Worm (Caenorhabditis elegans): ENCODE measurements around the gene pas-2.

pas-2 gene

ce11 chrV:10750630-10751029 lies 19.5 kb upstream of the pas-2 start, which contains the start of gene F28H7.3:
Gene F28H7.3 (minus strand): TSS chrV:10750788.
- TF ChIP-seq elt-2 (tag; optimal IDR thresholded peaks at IDR 0.05) (peak; percentile 78), pag-3 (tag; optimal IDR thresholded peaks at IDR 0.05; ENCODE audit: borderline replicate concordance) (no peak), nhr-232 (tag; optimal IDR thresholded peaks at IDR 0.05) (no peak), ceh-34 (tag; optimal IDR thresholded peaks at IDR 0.05) (no peak)

ce11 chrV:10754050-10754449 lies 16.1 kb upstream of the pas-2 start, which contains the start of gene F28H7.7:
Gene F28H7.7 (minus strand): TSS chrV:10754150.
- TF ChIP-seq ceh-6 (GFP tag; optimal IDR thresholded peaks at IDR 0.05) (no peak), ztf-16 (tag; optimal IDR thresholded peaks at IDR 0.05) (no peak), ceh-18 (tag; optimal IDR thresholded peaks at IDR 0.05) (no peak), nfya-1 (tag; optimal IDR thresholded peaks at IDR 0.05) (no peak), hlh-13 (GFP tag; optimal IDR thresholded peaks at IDR 0.05) (no peak), pag-3 (tag; optimal IDR thresholded peaks at IDR 0.05; ENCODE audit: borderline replicate concordance) (no peak), hlh-8 (tag; optimal IDR thresholded peaks at IDR 0.05) (no peak), ceh-9 (tag; optimal IDR thresholded peaks at IDR 0.05) (no peak), unc-3 (GFP tag; conservative IDR thresholded peaks at IDR 0.05) (no peak), unc-3 (tag; optimal IDR thresholded peaks at IDR 0.05) (no peak), unc-42 (tag; optimal IDR thresholded peaks at IDR 0.05) (no peak), zip-5 (tag; optimal IDR thresholded peaks at IDR 0.05) (no peak), fkh-10 (GFP tag; optimal IDR thresholded peaks at IDR 0.05) (no peak), mec-3 (tag; optimal IDR thresholded peaks at IDR 0.05; ENCODE audit: borderline replicate concordance) (no peak), ceh-2 (tag; optimal IDR thresholded peaks at IDR 0.05) (no peak), tbx-2 (tag; optimal IDR thresholded peaks at IDR 0.05) (no peak), hlh-30 (tag; optimal IDR thresholded peaks at IDR 0.05; ENCODE audit: insufficient read depth) (no peak)

DNA sequence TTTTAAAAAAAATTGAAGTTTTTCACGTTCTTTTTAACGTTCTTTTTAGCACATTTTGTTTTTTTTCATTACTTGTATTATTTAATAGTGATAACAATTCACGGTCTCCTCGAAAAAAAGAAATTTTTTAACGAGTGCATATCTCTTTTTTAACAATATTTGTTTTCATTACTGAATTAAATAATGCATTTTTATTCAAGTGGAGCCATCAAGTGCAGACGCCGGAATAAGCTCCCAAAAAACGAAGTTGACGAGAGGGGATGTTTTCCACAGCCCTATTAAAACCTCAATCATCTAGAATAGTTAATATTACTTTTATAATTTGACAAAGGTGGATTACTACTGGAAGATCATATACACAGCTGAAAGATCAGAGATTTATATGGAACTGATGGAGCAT lies 13.5 kb upstream of the pas-2 start, which contains the start of gene irld-6:
Gene irld-6, minus strand, starts transcription at position 101 of the 400 bp plus-strand sequence.
- no peak for TF ChIP-seq K02D7.2 (tag; optimal IDR thresholded peaks at IDR 0.05)
- TF ChIP-seq ceh-18 (tag; optimal IDR thresholded peaks at IDR 0.05) = no peak
- no peak for TF ChIP-seq ets-4 (tag; optimal IDR thresholded peaks at IDR 0.05)
- no peak for TF ChIP-seq madf-2 (tag; optimal IDR thresholded peaks at IDR 0.05)
- no peak for TF ChIP-seq ceh-34 (tag; optimal IDR thresholded peaks at IDR 0.05)
- TF ChIP-seq ceh-6 (GFP tag; optimal IDR thresholded peaks at IDR 0.05) = no peak
- no peak for TF ChIP-seq hlh-6 (tag; optimal IDR thresholded peaks at IDR 0.05)
- no peak for TF ChIP-seq fkh-6 (tag; optimal IDR thresholded peaks at IDR 0.05)

DNA sequence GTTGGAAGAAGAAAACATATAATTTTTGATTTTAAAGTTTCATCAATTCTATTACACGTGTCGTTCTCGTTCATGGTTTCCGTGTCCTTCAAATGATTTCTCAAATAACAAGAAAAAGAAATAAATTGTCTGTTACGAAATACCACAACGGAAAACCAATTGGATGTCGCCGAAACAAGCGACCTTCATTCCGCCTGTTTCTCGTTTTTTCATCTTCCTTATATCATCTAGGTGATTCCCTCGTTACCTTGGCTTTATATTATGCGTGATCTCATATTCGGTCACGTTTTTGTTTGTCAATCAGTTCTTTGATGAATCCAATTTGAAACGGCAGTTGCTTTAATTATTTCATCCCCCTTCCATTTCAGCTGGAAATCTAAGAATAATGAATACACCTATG lies 13.0 kb upstream of the pas-2 start:
- TF ChIP-seq K09A11.1 (tag; optimal IDR thresholded peaks at IDR 0.05; ENCODE audit: insufficient read depth) = no peak
- TF ChIP-seq ceh-45 (GFP tag; IDR thresholded peaks at IDR 0.05) = no peak
- no peak for TF ChIP-seq dmd-4 (tag; optimal IDR thresholded peaks at IDR 0.05; ENCODE audit: borderline replicate concordance)
- no peak for TF ChIP-seq rnt-1 (tag; optimal IDR thresholded peaks at IDR 0.05)
- no peak for TF ChIP-seq odd-2 (tag; optimal IDR thresholded peaks at IDR 0.05)
- no peak for TF ChIP-seq ttx-3 (tag; optimal IDR thresholded peaks at IDR 0.05)
- TF ChIP-seq unc-3 (GFP tag; conservative IDR thresholded peaks at IDR 0.05) = no peak
- TF ChIP-seq unc-3 (tag; optimal IDR thresholded peaks at IDR 0.05) = no peak
- TF ChIP-seq ets-4 (tag; optimal IDR thresholded peaks at IDR 0.05) = no peak

- TF ChIP-seq pha-2 (tag; optimal IDR thresholded peaks at IDR 0.05) (no peak), ceh-6 (GFP tag; optimal IDR thresholded peaks at IDR 0.05) (no peak), hlh-6 (tag; optimal IDR thresholded peaks at IDR 0.05) (no peak), K09A11.1 (tag; optimal IDR thresholded peaks at IDR 0.05; ENCODE audit: insufficient read depth) (no peak), hlh-30 (tag; optimal IDR thresholded peaks at IDR 0.05; ENCODE audit: insufficient read depth) (no peak), madf-2 (tag; optimal IDR thresholded peaks at IDR 0.05) (no peak), lin-11 (tag; optimal IDR thresholded peaks at IDR 0.05) (no peak), npax-4 (tag; optimal IDR thresholded peaks at IDR 0.05) (no peak), pha-4 (tag; optimal IDR thresholded peaks at IDR 0.05) (no peak), ceh-45 (GFP tag; IDR thresholded peaks at IDR 0.05) (no peak), tbx-7 (tag; optimal IDR thresholded peaks at IDR 0.05) (no peak), ceh-22 (tag; optimal IDR thresholded peaks at IDR 0.05) (no peak), ceh-30 (tag; optimal IDR thresholded peaks at IDR 0.05) (no peak), ceh-48 (tag; optimal IDR thresholded peaks at IDR 0.05) (no peak), unc-3 (GFP tag; conservative IDR thresholded peaks at IDR 0.05) (no peak), unc-3 (tag; optimal IDR thresholded peaks at IDR 0.05) (no peak), hlh-8 (tag; optimal IDR thresholded peaks at IDR 0.05) (no peak)
Observed at ce11 chrV:10758658-10759057, 11.5 kb upstream of the pas-2 start, which contains the start of gene F28H7.8. Gene F28H7.8 (plus strand): TSS chrV:10758958.
